Worm (Caenorhabditis elegans): ENCODE data around the gene B0273.1.

B0273.1 gene

DNA sequence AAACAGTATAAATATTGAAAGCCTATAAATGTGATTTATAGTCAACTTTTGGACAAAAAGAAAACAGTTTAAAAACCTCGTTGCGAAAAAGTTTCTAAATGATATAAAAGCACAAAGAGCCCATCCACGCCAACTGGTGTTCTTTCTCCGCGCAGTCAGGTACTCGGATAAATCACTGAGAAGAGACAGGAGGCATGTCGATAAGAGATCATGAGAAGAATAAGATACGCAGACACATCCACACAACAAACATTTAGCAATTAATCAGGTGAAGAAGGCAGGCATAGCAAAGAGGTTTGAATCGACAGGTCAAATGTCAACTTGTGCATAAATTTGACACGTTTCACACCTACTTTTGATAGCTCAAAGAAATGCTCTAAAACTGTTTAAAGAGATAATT lies 14.0 kb downstream of the B0273.1 start:
- TF ChIP-seq rec-8 (tag; optimal IDR thresholded peaks at IDR 0.05) (no peak), ztf-6 (GFP tag; IDR thresholded peaks at IDR 0.05) (no peak), sea-2 (GFP tag; IDR thresholded peaks at IDR 0.05) (no peak), nfyb-1 (GFP tag; IDR thresholded peaks at IDR 0.05) (no peak), rcor-1 (GFP tag; IDR thresholded peaks at IDR 0.05) (no peak), zim-3 (tag; optimal IDR thresholded peaks at IDR 0.05) (no peak), B0035.1 (tag; optimal IDR thresholded peaks at IDR 0.05) (no peak), rpc-1 (optimal IDR thresholded peaks at IDR 0.05) (no peak), rpc-1 (tag; optimal IDR thresholded peaks at IDR 0.05) (no peak), atf-7 (tag; optimal IDR thresholded peaks at IDR 0.05) (no peak), cebp-2 (GFP tag; IDR thresholded peaks at IDR 0.05) (no peak), attf-5 (GFP tag; optimal IDR thresholded peaks at IDR 0.05) (no peak), dpl-1 (GFP tag; optimal IDR thresholded peaks at IDR 0.05) (no peak), mxl-1 (tag; optimal IDR thresholded peaks at IDR 0.05) (no peak), lin-26 (GFP tag; IDR thresholded peaks at IDR 0.05) (no peak)

DNA sequence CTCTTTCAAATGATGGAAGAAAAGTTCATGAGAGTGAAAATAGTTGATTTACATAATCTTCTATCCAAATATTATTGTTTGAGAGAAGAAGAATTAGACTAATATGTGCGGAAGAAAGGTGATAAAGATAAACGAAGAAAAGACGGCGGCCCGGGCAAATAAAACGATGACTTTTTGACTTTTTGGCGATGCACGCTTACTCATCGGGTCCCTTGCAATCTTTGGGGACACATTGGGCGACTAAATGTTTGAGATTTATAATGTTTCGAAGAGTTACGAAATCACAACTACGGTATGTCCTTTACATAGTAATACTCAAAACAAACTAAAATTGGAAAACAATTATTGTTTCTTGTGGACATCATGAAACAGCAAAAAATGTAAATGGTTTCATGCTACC lies 21.0 kb downstream of the B0273.1 start:
- TF ChIP-seq cebp-1 (GFP tag; IDR thresholded peaks at IDR 0.05) (no peak), cebp-1 (tag; optimal IDR thresholded peaks at IDR 0.05) (no peak), ceh-79 (tag; optimal IDR thresholded peaks at IDR 0.05) (no peak), F39B2.1 (GFP tag; IDR thresholded peaks at IDR 0.05) (no peak), Y53F4B.3 (GFP tag; IDR thresholded peaks at IDR 0.05) (no peak), unc-62 (GFP tag; optimal IDR thresholded peaks at IDR 0.05) (no peak), lsy-27 (tag; optimal IDR thresholded peaks at IDR 0.05; ENCODE audit: borderline replicate concordance, insufficient read depth) (no peak), F52B5.7 (tag; optimal IDR thresholded peaks at IDR 0.05) (no peak), egl-18 (GFP tag; IDR thresholded peaks at IDR 0.05) (no peak), akir-1 (GFP tag; optimal IDR thresholded peaks at IDR 0.05) (no peak), F33H1.4 (GFP tag; IDR thresholded peaks at IDR 0.05) (no peak), Y79H2A.3 (GFP tag; conservative IDR thresholded peaks at IDR 0.05) (no peak), F37B4.10 (GFP tag; IDR thresholded peaks at IDR 0.05) (no peak), hmg-1.2 (GFP tag; IDR thresholded peaks at IDR 0.05) (no peak), zim-3 (tag; optimal IDR thresholded peaks at IDR 0.05) (no peak), ama-1 (optimal IDR thresholded peaks at IDR 0.05) (no peak), ama-1 (GFP tag; optimal IDR thresholded peaks at IDR 0.05) (no peak), mcd-1 (GFP tag; IDR thresholded peaks at IDR 0.05) (no peak)

DNA sequence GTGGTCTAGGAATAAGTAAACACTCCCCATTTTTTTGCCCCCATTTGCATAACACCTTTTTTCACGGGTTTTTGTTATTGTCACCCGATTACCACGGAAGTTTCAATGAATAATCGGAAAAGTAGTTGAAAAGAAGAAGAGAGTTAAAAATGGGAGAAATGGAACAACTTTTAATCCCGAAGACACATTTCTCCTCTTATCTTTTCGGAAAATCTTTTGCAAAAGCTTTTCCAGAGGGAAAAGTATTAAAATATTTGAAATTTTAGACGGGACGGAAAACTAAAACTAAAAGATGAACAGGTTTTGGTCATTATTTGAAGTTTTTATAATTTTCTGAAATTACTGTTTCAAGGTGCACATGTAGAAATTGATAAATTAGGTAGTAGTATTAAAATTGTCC lies 25.3 kb downstream of the B0273.1 start:
- no peak for TF ChIP-seq F39B2.1 (GFP tag; IDR thresholded peaks at IDR 0.05)
- TF ChIP-seq nfya-2 (GFP tag; IDR thresholded peaks at IDR 0.05) = no peak
- TF ChIP-seq tbx-9 (tag; optimal IDR thresholded peaks at IDR 0.05; ENCODE audit: borderline replicate concordance) = no peak
- TF ChIP-seq lsy-27 (tag; optimal IDR thresholded peaks at IDR 0.05; ENCODE audit: borderline replicate concordance, insufficient read depth) = no peak
- no peak for TF ChIP-seq hmg-1.2 (GFP tag; IDR thresholded peaks at IDR 0.05)
- TF ChIP-seq F55B11.4 (tag; optimal IDR thresholded peaks at IDR 0.05; ENCODE audit: borderline replicate concordance, insufficient read depth) = no peak
- TF ChIP-seq die-1 (tag; optimal IDR thresholded peaks at IDR 0.05) = no peak
- TF ChIP-seq atf-7 (tag; optimal IDR thresholded peaks at IDR 0.05) = no peak
- no peak for TF ChIP-seq Y53G8AR.9 (GFP tag; conservative IDR thresholded peaks at IDR 0.05)
- TF ChIP-seq nhr-90 (tag; optimal IDR thresholded peaks at IDR 0.05) = no peak
- TF ChIP-seq K12H6.12 (tag; optimal IDR thresholded peaks at IDR 0.05) = no peak
- no peak for TF ChIP-seq mes-4 (tag; optimal IDR thresholded peaks at IDR 0.05)
- no peak for TF ChIP-seq ztf-26 (tag; optimal IDR thresholded peaks at IDR 0.05)
- TF ChIP-seq dpl-1 (GFP tag; optimal IDR thresholded peaks at IDR 0.05) = no peak
- no peak for TF ChIP-seq mxl-1 (tag; optimal IDR thresholded peaks at IDR 0.05)
- no peak for TF ChIP-seq efl-1 (GFP tag; optimal IDR thresholded peaks at IDR 0.05)

Measured in whole organism, young adult.